Fruit fly (Drosophila melanogaster): ENCODE results near the gene Paip2.

Gene Paip2

dm6 chr3R:12981334-12982166 is 958 bp downstream of the Paip2 start (continued):
- TF ChIP-seq Oaz (GFP tag; IDR thresholded peaks at IDR 0.05) = 0 out of 2 replicates have a peak, but pooled peaks have one; percentile 14
- no peak for TF ChIP-seq Lhr (GFP tag; optimal IDR thresholded peaks at IDR 0.05)
- TF ChIP-seq CG15011 (GFP tag; optimal IDR thresholded peaks at IDR 0.05) = peak; percentile 70
- TF ChIP-seq CG31441 (GFP tag; IDR thresholded peaks at IDR 0.05) = no peak; the same call in 1 of the 2 replicates
- TF ChIP-seq dpn (GFP tag; optimal IDR thresholded peaks at IDR 0.05) = peak; percentile 38 to 41
- TF ChIP-seq CG13424 (tag; optimal IDR thresholded peaks at IDR 0.05) = peak; percentile 69
- TF ChIP-seq ac (GFP tag; optimal IDR thresholded peaks at IDR 0.05) = no peak
- TF ChIP-seq CG11695 (GFP tag; IDR thresholded peaks at IDR 0.05) = peak; percentile 70
- TF ChIP-seq E2f1 (GFP tag; IDR thresholded peaks at IDR 0.05) = peak; percentile 45
- no peak for TF ChIP-seq crol (GFP tag; IDR thresholded peaks at IDR 0.05)
- peak; percentile 75 for TF ChIP-seq CG17359 (tag; optimal IDR thresholded peaks at IDR 0.05)
- peak; percentile 25; the same call in 1 of the 2 replicates for TF ChIP-seq gsb (GFP tag; IDR thresholded peaks at IDR 0.05)
- TF ChIP-seq CG7556 (GFP tag; optimal IDR thresholded peaks at IDR 0.05) = peak; percentile 83
- TF ChIP-seq CG30403 (GFP tag; optimal IDR thresholded peaks at IDR 0.05) = peak; percentile 80
- no peak for TF ChIP-seq CG9876 (GFP tag; optimal IDR thresholded peaks at IDR 0.05)
- TF ChIP-seq Pdp1 (GFP tag; optimal IDR thresholded peaks at IDR 0.05) = peak; percentile 38 to 44
- TF ChIP-seq disco-r (GFP tag; optimal IDR thresholded peaks at IDR 0.05) = peak; percentile 10
- peak; percentile 60 for TF ChIP-seq CG15696 (tag; optimal IDR thresholded peaks at IDR 0.05)
- no peak for TF ChIP-seq bbx (GFP tag; IDR thresholded peaks at IDR 0.05; ENCODE audit: partially characterized antibody)
- peak; percentile 16 for TF ChIP-seq CG8944 (GFP tag; optimal IDR thresholded peaks at IDR 0.05)
- TF ChIP-seq caup (GFP tag; optimal IDR thresholded peaks at IDR 0.05; ENCODE audit: severe bottlenecking) = peak; percentile 27
- TF ChIP-seq Atf-2 (GFP tag; optimal IDR thresholded peaks at IDR 0.05) = peak; percentile 33
- peak; percentile 34 for TF ChIP-seq CG16815 (GFP tag; optimal IDR thresholded peaks at IDR 0.05)
- TF ChIP-seq CG16863 (GFP tag; optimal IDR thresholded peaks at IDR 0.05) = peak; percentile 9
- peak; percentile 60 for TF ChIP-seq ara (GFP tag; IDR thresholded peaks at IDR 0.05)
- TF ChIP-seq HmgZ (tag; optimal IDR thresholded peaks at IDR 0.05) = no peak
- TF ChIP-seq Sox100B (GFP tag; optimal IDR thresholded peaks at IDR 0.05) = peak; percentile 71
- TF ChIP-seq Fer2 (tag; optimal IDR thresholded peaks at IDR 0.05) = peak; percentile 40
- TF ChIP-seq klu (GFP tag; IDR thresholded peaks at IDR 0.05) = no peak
- no peak for TF ChIP-seq Dad (GFP tag; optimal IDR thresholded peaks at IDR 0.05)
- TF ChIP-seq schlank (tag; optimal IDR thresholded peaks at IDR 0.05) = no peak
- TF ChIP-seq CG2199 (GFP tag; IDR thresholded peaks at IDR 0.05) = peak; percentile 25; the same call in 1 of the 3 replicates
- TF ChIP-seq CG4424 (GFP tag; optimal IDR thresholded peaks at IDR 0.05) = peak; percentile 56
- TF ChIP-seq CG6689 (GFP tag; IDR thresholded peaks at IDR 0.05) = peak; percentile 64; the same call in 1 of the 2 replicates
- peak; percentile 43 for TF ChIP-seq CG3838 (GFP tag; optimal IDR thresholded peaks at IDR 0.05)
- no peak for TF ChIP-seq ab (GFP tag; optimal IDR thresholded peaks at IDR 0.05)
- peak; percentile 19 for TF ChIP-seq Mad (GFP tag; optimal IDR thresholded peaks at IDR 0.05)
- peak; percentile 41; the same call in 1 of the 2 replicates for TF ChIP-seq ranshi (GFP tag; IDR thresholded peaks at IDR 0.05)
- no peak; the same call in 1 of the 2 replicates for TF ChIP-seq wdn (GFP tag; IDR thresholded peaks at IDR 0.05)
- peak; percentile 39; the same call in 1 of the 3 replicates for TF ChIP-seq ci (GFP tag; IDR thresholded peaks at IDR 0.05)
- TF ChIP-seq CG8089 (GFP tag; optimal IDR thresholded peaks at IDR 0.05) = no peak
- TF ChIP-seq fu2 (GFP tag; optimal IDR thresholded peaks at IDR 0.05) = no peak
- peak; percentile 67 for TF ChIP-seq CG4360 (GFP tag; IDR thresholded peaks at IDR 0.05)
- peak; percentile 23 for TF ChIP-seq CG1529 (GFP tag; optimal IDR thresholded peaks at IDR 0.05)
- peak; percentile 48 for TF ChIP-seq CG6854 (GFP tag; optimal IDR thresholded peaks at IDR 0.05)
- TF ChIP-seq CG12299 (tag; optimal IDR thresholded peaks at IDR 0.05) = peak; percentile 46
- no peak for TF ChIP-seq CG7963 (GFP tag; IDR thresholded peaks at IDR 0.05; ENCODE audit: partially characterized antibody)
- no peak; the same call in 1 of the 2 replicates for TF ChIP-seq CG10321 (GFP tag; IDR thresholded peaks at IDR 0.05)
- TF ChIP-seq da (GFP tag; optimal IDR thresholded peaks at IDR 0.05) = peak; percentile 18
